Fruit fly (Drosophila melanogaster) whole organism, adult: ENCODE measurements around the gene 14-3-3epsilon.
A peak's percentile ranks its signal among the peaks of the same experiment; 100 is the strongest.

Experiments
- CG11617 ChIP-seq: fragments of 200-800 bp; sonication (Bioruptor generic); optimal IDR thresholded peaks from 2 replicates; lab custom pipeline; 2017; ENCODE audit warnings: mild to moderate bottlenecking, missing biosample characterization, missing genetic modification reagents, missing genetic modification characterization
- CG12768 ChIP-seq: fragments of 200-800 bp; sonication (Bioruptor generic); optimal IDR thresholded peaks from 2 replicates; lab custom pipeline; 2017; ENCODE audit warnings: missing biosample characterization, missing genetic modification characterization, mild to moderate bottlenecking, moderate library complexity, missing genetic modification reagents
- CG14711 ChIP-seq: fragments of 200-800 bp; sonication (Bioruptor generic); optimal IDR thresholded peaks from 2 replicates; lab custom pipeline; 2018; ENCODE audit warnings: missing biosample characterization, mild to moderate bottlenecking, missing genetic modification characterization, moderate library complexity
- CG1620 ChIP-seq: fragments of 200-800 bp; sonication (Bioruptor generic); optimal IDR thresholded peaks from 2 replicates; lab custom pipeline; 2016; ENCODE audit warnings: missing biosample characterization, missing genetic modification characterization
- CG33017 ChIP-seq: fragments of 200-800 bp; sonication (Bioruptor generic); optimal IDR thresholded peaks from 2 replicates; lab custom pipeline; 2018; ENCODE audit warnings: missing biosample characterization, mild to moderate bottlenecking, missing genetic modification characterization, moderate library complexity
- CG5204 ChIP-seq: fragments of 200-800 bp; sonication (Bioruptor generic); optimal IDR thresholded peaks from 2 replicates; lab custom pipeline; 2016; ENCODE audit warnings: missing biosample characterization, missing genetic modification characterization
- CG7045 ChIP-seq: fragments of 200-800 bp; sonication (Bioruptor generic); optimal IDR thresholded peaks from 2 replicates; lab custom pipeline; 2017; ENCODE audit warnings: missing biosample characterization, mild to moderate bottlenecking, missing genetic modification characterization
- CG7101 ChIP-seq: fragments of 200-800 bp; sonication (Bioruptor generic); optimal IDR thresholded peaks from 2 replicates; lab custom pipeline; 2018; ENCODE audit warnings: missing biosample characterization, mild to moderate bottlenecking, missing genetic modification characterization, moderate library complexity
- Clk ChIP-seq: fragments of 200-800 bp; sonication (Bioruptor generic); optimal IDR thresholded peaks from 2 replicates; lab custom pipeline; 2017; ENCODE audit warnings: missing biosample characterization, missing genetic modification characterization
- Crg-1 ChIP-seq: fragments of 200-800 bp; sonication (Bioruptor generic); optimal IDR thresholded peaks from 2 replicates; lab custom pipeline; 2016; ENCODE audit warnings: missing biosample characterization, missing genetic modification characterization
- Hr96 ChIP-seq: fragments of 200-800 bp; sonication (Bioruptor generic); optimal IDR thresholded peaks from 2 replicates; lab custom pipeline; 2016; ENCODE audit warnings: missing biosample characterization, missing genetic modification characterization
- Mnt ChIP-seq: fragments of 200-800 bp; sonication (Bioruptor generic); optimal IDR thresholded peaks from 2 replicates; lab custom pipeline; 2016; ENCODE audit warnings: missing biosample characterization, mild to moderate bottlenecking, missing genetic modification characterization
- bab1 ChIP-seq: fragments of 200-800 bp; sonication (Bioruptor generic); optimal IDR thresholded peaks from 3 replicates; lab custom pipeline; 2019; ENCODE audit warnings: missing biosample characterization, mild to moderate bottlenecking, missing genetic modification characterization, moderate library complexity
- cic ChIP-seq: fragments of 200-800 bp; sonication (Bioruptor generic); optimal IDR thresholded peaks from 2 replicates; lab custom pipeline; 2017; ENCODE audit warnings: missing biosample characterization, mild to moderate bottlenecking, missing genetic modification characterization, moderate library complexity
- cnc ChIP-seq, 2 experiments: fragments of >200 bp; optimal IDR thresholded peaks; 2 replicates each; lab custom pipeline; 2017
- kay ChIP-seq: fragments of 200-800 bp; sonication (Bioruptor generic); peaks from one replicate; lab custom pipeline; 2016; ENCODE audit warnings: missing biosample characterization, missing genetic modification characterization, borderline replicate concordance
- ovo ChIP-seq: fragments of 200-800 bp; sonication (Bioruptor generic); optimal IDR thresholded peaks from 2 replicates; lab custom pipeline; 2016; ENCODE audit warnings: missing biosample characterization, missing genetic modification characterization
- pad ChIP-seq: fragments of 200-800 bp; sonication (Bioruptor generic); optimal IDR thresholded peaks from 3 replicates; lab custom pipeline; 2017; ENCODE audit warnings: missing biosample characterization, missing genetic modification characterization, mild to moderate bottlenecking, moderate library complexity, missing genetic modification reagents
- tj ChIP-seq: fragments of 200-800 bp; sonication (Bioruptor generic); optimal IDR thresholded peaks from 3 replicates; lab custom pipeline; 2017; ENCODE audit warnings: missing biosample characterization, mild to moderate bottlenecking, missing genetic modification characterization, moderate library complexity
- toe ChIP-seq: fragments of 200-800 bp; sonication (Bioruptor generic); optimal IDR thresholded peaks from 2 replicates; lab custom pipeline; 2016; ENCODE audit warnings: missing biosample characterization, missing genetic modification characterization

The 14-3-3epsilon gene

DNA sequence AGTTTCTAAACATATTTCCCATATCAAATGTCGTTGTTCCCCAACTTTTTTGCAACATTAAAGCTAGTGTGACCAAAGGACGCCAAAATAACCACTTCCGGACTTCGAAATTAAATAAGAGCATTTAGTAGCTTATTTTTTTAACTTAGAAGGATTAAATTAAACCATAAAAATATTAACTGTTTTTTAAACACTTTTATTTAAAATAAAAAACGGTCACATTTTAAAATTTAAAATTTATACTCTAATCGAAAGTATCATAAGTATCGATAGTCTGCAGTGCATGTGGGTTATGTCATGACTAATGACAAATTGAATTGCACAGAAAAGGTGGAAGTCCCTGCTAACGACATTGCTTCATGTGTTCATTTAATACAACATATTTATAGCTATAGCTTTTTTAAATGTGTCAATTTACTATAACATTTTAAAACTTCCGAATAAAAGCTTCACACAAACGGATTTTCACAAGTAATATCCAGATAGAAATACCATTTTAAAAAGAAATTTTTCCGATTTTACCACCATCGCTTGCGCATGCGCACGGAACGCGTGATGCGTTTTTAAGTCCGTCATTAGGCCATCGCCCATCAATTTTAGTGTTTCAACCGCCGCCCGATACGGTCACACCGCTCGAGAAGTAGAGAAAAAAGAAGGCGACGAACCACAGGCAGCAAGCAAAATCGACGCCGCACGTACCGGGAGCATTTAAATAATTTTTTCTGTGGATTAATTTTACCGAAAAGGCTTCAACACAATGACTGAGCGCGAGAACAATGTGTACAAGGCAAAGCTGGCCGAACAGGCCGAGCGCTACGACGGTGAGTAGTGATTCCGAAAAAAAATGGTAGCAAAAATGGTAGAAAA, at the start of gene 14-3-3epsilon, which contains the start of gene CG7156:
TSS of gene 14-3-3epsilon (plus strand) at position 443 of the 867 bp plus-strand sequence.
TSS of gene CG7156 (minus strand) at position 71 of the 867 bp plus-strand sequence.
- TF ChIP-seq CG14711 (peak; percentile 13), CG1620 (GFP tag; lab: Kevin White, UChicago) (peak; percentile 28), toe (peak; percentile 28), ovo (peak; percentile 8), bab1 (GFP tag; lab: Kevin White, UChicago) (peak; percentile 50), Clk (GFP tag; lab: Kevin White, UChicago) (no peak), Crg-1 (GFP tag; lab: Kevin White, UChicago) (no peak), Mnt (GFP tag; lab: Kevin White, UChicago) (peak; percentile 53), Hr96 (GFP tag; lab: Kevin White, UChicago) (peak; percentile 25), kay (GFP tag; lab: Kevin White, UChicago) (no peak), CG7101 (tag; lab: Kevin White, UChicago) (peak; percentile 52), cic (GFP tag; lab: Kevin White, UChicago) (no peak), CG7045 (GFP tag; lab: Kevin White, UChicago) (peak; percentile 22), CG12768 (GFP tag; lab: Kevin White, UChicago) (peak; percentile 25), pad (GFP tag; lab: Kevin White, UChicago) (peak; percentile 5)

DNA sequence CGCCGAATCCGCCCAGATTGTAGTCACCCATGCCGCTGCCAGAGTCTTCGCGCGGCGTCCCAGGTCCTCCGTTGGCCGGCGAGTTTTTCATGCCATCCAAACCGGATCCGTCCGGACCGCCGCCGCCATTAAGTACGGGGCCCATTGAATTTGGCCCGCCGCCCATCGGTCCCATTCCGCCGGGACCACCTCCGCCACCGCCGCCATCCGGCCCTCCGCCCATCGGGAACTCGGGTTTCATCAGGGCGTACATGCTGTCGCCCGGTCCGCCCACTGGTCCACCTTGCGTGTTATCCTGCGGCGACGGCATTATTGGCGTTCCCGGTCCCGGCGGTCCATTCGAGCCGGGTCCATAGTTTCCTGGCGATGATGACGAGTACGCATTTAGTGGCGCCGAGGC, 47.0 kb upstream of the 14-3-3epsilon start:
- TF ChIP-seq CG33017 (tag; lab: Kevin White, UChicago): no peak

DNA sequence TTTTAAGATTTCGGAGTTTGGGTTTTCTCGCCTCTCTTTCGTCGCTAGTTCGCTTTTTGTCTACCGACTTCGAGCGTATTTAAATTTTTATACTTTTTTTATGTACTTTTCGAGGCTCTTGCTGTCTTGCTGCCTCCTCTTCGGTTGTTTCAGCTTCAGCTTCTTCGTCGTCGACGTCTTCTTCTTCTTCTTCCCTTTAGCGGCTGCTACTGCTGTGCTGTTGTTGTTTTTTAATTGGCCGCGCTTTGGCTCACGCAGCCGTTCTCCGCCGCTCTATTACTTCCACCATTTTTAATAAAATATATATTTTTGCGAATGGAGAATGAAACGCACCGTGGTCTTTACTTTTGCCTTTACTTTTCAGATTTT, 45.7 kb upstream of the 14-3-3epsilon start:
- no peak for TF ChIP-seq bab1 (GFP tag; lab: Kevin White, UChicago)
- TF ChIP-seq Crg-1 (GFP tag; lab: Kevin White, UChicago): no peak
- no peak for TF ChIP-seq Mnt (GFP tag; lab: Kevin White, UChicago)
- TF ChIP-seq tj: no peak
- no peak for TF ChIP-seq CG1620 (GFP tag; lab: Kevin White, UChicago)
- TF ChIP-seq cic (GFP tag; lab: Kevin White, UChicago): no peak
- no peak for TF ChIP-seq CG12768 (GFP tag; lab: Kevin White, UChicago)
- no peak for TF ChIP-seq CG11617 (GFP tag; lab: Kevin White, UChicago)
- TF ChIP-seq toe: no peak
- TF ChIP-seq Hr96 (GFP tag; lab: Kevin White, UChicago): no peak
- TF ChIP-seq pad (GFP tag; lab: Kevin White, UChicago): no peak
- TF ChIP-seq cnc (optimal IDR thresholded peaks at IDR 0.05; lab: Kevin White, UChicago): no peak
- no peak for TF ChIP-seq ovo
- no peak for TF ChIP-seq CG5204 (GFP tag; lab: Kevin White, UChicago)
- no peak for TF ChIP-seq CG7101 (tag; lab: Kevin White, UChicago)
- TF ChIP-seq CG7045 (GFP tag; lab: Kevin White, UChicago): no peak
- TF ChIP-seq CG14711: no peak
- TF ChIP-seq CG33017 (tag; lab: Kevin White, UChicago): no peak
- no peak for TF ChIP-seq Clk (GFP tag; lab: Kevin White, UChicago)

DNA sequence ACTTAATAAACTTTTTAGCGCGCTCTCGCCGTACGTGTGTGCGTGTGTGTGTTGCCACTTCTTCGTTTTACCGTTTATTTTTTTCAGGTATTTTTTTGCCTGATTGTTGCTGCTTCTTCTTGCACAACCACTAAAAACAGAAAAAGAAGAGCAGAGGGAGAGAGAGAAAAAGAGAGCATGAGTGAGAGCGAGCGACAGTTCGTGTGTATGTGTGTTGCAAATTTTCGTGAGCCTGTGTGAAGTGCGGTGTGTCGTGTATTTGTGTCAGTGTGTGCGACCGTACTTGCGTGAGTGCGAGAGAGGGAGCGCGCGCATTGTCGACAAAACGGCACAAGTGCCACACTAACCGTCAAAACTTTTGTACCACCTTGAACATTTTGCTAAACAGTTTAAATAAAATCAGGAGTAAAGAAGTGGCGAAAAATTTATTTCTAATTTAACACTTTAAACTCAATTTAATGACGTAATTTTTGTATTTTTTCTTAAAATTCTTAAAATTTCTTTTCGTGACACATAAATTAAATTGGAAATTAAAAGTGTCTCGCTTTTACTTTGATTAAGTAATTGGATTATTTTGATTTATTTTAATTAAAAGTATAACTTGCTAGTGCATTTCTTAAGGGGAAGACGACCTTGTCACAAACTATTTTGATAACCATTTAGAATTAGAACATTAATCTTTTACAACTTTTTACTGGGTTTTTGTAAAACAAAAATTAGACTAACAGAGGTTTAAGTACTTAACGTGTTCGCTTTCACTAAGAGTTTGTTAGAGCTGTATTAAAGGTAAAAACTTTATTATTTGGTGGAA, 45.1 kb upstream of the 14-3-3epsilon start:
- TF ChIP-seq CG1620 (GFP tag; lab: Kevin White, UChicago) (no peak), kay (GFP tag; lab: Kevin White, UChicago) (no peak), cnc (optimal IDR thresholded peaks at IDR 0.05; lab: Kevin White, UChicago) (no peak), Hr96 (GFP tag; lab: Kevin White, UChicago) (peak; percentile 52), Mnt (GFP tag; lab: Kevin White, UChicago) (peak; percentile 51), CG7101 (tag; lab: Kevin White, UChicago) (peak; percentile 46), CG11617 (GFP tag; lab: Kevin White, UChicago) (peak; percentile 76), Crg-1 (GFP tag; lab: Kevin White, UChicago) (no peak), bab1 (GFP tag; lab: Kevin White, UChicago) (peak; percentile 61), pad (GFP tag; lab: Kevin White, UChicago) (peak; percentile 32), CG14711 (peak; percentile 23), ovo (peak; percentile 83), cic (GFP tag; lab: Kevin White, UChicago) (peak; percentile 89), CG33017 (tag; lab: Kevin White, UChicago) (peak; percentile 29), CG7045 (GFP tag; lab: Kevin White, UChicago) (peak; percentile 45), CG5204 (GFP tag; lab: Kevin White, UChicago) (peak; percentile 68), Clk (GFP tag; lab: Kevin White, UChicago) (no peak), CG12768 (GFP tag; lab: Kevin White, UChicago) (peak; percentile 7), toe (peak; percentile 66), tj (peak; percentile 71)

DNA sequence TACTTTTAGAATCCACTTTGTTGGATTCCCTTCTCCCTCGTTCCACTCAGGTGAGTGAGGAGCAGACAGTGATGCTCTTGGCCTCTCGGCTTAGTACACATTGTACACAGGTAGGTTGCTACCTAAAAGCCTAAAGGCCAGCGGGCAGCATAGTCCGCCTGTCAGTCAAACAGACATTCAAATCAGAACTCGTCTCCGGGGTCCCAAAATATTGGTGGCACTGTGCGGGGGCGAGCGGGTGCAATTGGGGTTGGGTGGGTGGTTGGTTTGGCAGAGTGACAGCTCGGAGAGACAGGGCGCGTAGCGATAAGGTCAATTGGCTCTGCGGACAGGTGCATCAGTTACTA, 44.6 kb upstream of the 14-3-3epsilon start:
- TF ChIP-seq CG33017 (tag; lab: Kevin White, UChicago) (no peak), pad (GFP tag; lab: Kevin White, UChicago) (no peak), bab1 (GFP tag; lab: Kevin White, UChicago) (no peak), toe (no peak), tj (no peak), cnc (optimal IDR thresholded peaks at IDR 0.05; lab: Kevin White, UChicago) (no peak), cic (GFP tag; lab: Kevin White, UChicago) (no peak), kay (GFP tag; lab: Kevin White, UChicago) (no peak), Hr96 (GFP tag; lab: Kevin White, UChicago) (no peak), CG12768 (GFP tag; lab: Kevin White, UChicago) (no peak), Clk (GFP tag; lab: Kevin White, UChicago) (no peak)
